Worm (Caenorhabditis elegans) whole organism, L3 larva: ENCODE measurements around the gene C10G8.8.

Source experiments
- nfya-1 ChIP-seq: sonication (generic microtip); optimal IDR thresholded peaks from 2 replicates; lab custom pipeline; 2017; ENCODE audit warnings: missing genetic modification characterization, mild to moderate bottlenecking, missing compliant biosample characterization, antibody characterized with exemption, moderate library complexity; ENCODE audit not compliant: insufficient read depth
- nhr-23 ChIP-seq: fragments of 150-350 bp; optimal IDR thresholded peaks from 2 replicates; lab custom pipeline; 2014; ENCODE audit warnings: missing biosample characterization, missing genetic modification reagents, missing genetic modification characterization

DNA sequence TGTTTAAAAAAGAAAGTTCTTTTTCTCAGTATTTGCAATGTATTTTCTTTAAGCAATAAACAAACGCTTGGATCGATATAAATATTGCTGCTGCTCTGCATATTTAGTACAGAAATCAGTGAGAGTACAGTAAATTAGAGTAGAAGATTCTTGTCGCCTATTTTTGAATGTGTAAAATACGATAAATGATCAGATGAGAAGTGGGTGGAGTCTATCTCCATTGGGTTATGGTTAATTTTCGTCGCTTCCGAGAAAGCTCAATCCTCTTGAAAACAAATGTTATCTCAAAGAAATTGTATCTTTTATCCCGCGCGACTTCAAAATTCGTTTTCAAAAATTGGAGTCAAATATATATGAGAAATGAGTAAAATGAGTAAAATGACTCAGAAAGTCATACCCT lies 30.6 kb upstream of the C10G8.8 start, which contains the start of gene nhr-216:
- no peak for TF ChIP-seq nhr-23 (tag; lab: Kevin White, UChicago)
- no peak for TF ChIP-seq nfya-1 (tag; lab: Kevin White, UChicago)
